Fruit fly (Drosophila melanogaster) whole organism: ENCODE measurements around the gene Cyp313a1.

ENCODE experiments used
- pan ChIP-seq: fragments of >200 bp; optimal IDR thresholded peaks from 2 replicates; lab custom pipeline; 2017
- psq ChIP-seq: fragments of >200 bp; optimal IDR thresholded peaks from 2 replicates; lab custom pipeline; 2017

- TF ChIP-seq pan (no peak), psq (lab: Kevin White, UChicago) (no peak)
Observed at dm6 chr3R:14479623-14480194, 41.1 kb upstream of the Cyp313a1 start.
